Worm (Caenorhabditis elegans): ENCODE results near the gene mif-2.

DNA sequence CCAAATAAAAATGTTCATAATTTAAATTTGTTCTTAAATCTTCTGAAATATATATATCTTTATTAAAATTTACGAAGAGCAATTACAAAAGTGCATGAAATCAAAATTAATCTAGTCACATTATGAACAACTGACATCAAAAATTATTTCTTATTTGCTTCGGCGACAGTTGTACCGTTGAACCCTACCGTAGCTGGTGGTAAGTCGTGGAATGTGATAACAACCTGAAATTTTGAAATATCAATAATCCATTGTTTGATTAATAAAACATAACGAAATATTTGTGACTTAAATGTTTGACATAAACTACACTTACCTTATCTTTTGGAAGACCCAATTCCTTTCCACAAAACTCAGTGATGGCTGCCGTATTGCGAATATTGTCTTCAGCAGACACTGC lies 1.5 kb downstream of the mif-2 start:
- TF ChIP-seq pqm-1 (tag; optimal IDR thresholded peaks at IDR 0.05), result no peak
- TF ChIP-seq blmp-1 (tag; optimal IDR thresholded peaks at IDR 0.05), result no peak
- TF ChIP-seq mef-2 (tag; optimal IDR thresholded peaks at IDR 0.05), result no peak
- TF ChIP-seq fkh-10 (GFP tag; optimal IDR thresholded peaks at IDR 0.05), result no peak
- TF ChIP-seq lin-15B (tag; optimal IDR thresholded peaks at IDR 0.05), result no peak
- no peak for TF ChIP-seq zag-1 (tag; optimal IDR thresholded peaks at IDR 0.05)
- no peak for TF ChIP-seq ces-1 (GFP tag; optimal IDR thresholded peaks at IDR 0.05)
- no peak for TF ChIP-seq ceh-8 (GFP tag; optimal IDR thresholded peaks at IDR 0.05)
